Worm (Caenorhabditis elegans): Measurements from ENCODE around the gene Y2H9A.4.

The Y2H9A.4 gene

DNA sequence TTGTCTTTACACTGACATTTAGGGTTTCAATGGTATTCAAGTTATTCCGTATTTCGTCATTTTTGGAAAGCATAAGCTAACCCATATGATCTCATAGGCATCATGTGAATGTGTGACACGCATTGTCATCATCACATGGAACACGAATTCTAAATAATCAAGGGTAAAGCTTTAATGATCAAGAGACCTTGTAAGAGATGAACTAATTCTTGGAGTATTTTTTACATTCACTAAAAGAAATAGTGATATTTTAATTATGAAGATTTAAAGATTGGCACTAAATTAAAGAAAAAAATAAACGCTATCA is 33.8 kb upstream of the Y2H9A.4 start:
- TF ChIP-seq ceh-100 (GFP tag; IDR thresholded peaks at IDR 0.05) (no peak), tbp1 (GFP tag; optimal IDR thresholded peaks at IDR 0.05) (no peak), lin-54 (GFP tag; optimal IDR thresholded peaks at IDR 0.05) (no peak), hlh-26 (GFP tag; conservative IDR thresholded peaks at IDR 0.05) (no peak), C06A6.2 (GFP tag; conservative IDR thresholded peaks at IDR 0.05) (no peak), B0261.1 (tag; optimal IDR thresholded peaks at IDR 0.05) (no peak), dpl-1 (GFP tag; optimal IDR thresholded peaks at IDR 0.05) (no peak), nhr-120 (GFP tag; IDR thresholded peaks at IDR 0.05) (no peak), mel-28 (tag; optimal IDR thresholded peaks at IDR 0.05; ENCODE audit: borderline replicate concordance) (no peak), mes-4 (tag; optimal IDR thresholded peaks at IDR 0.05) (no peak), Y95B8A.8 (GFP tag; IDR thresholded peaks at IDR 0.05) (no peak), madf-10 (tag; optimal IDR thresholded peaks at IDR 0.05) (no peak), K12H6.12 (tag; optimal IDR thresholded peaks at IDR 0.05) (no peak), ztf-25 (GFP tag; IDR thresholded peaks at IDR 0.05) (no peak), B0035.1 (tag; optimal IDR thresholded peaks at IDR 0.05) (no peak)

DNA sequence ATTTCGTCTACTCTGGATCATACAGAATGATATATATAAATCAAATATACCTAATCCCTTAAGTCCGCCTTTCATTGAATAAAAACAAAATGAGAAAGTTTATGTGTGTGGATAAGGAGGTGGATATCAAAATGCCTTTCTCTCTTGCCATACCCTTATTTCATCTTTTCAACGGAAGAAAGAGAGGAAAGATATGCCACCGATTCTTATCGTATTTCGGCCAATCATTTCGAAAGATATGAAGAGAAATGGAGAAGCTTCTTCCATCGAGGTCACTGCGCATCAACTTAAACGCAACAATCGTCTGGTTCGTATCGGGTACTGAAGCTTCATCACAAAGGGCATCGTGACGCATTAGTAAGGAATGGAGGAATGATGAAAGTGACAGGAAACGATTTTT is 32.4 kb upstream of the Y2H9A.4 start:
- TF ChIP-seq F55B11.4 (tag; optimal IDR thresholded peaks at IDR 0.05; ENCODE audit: borderline replicate concordance, insufficient read depth), result no peak
- TF ChIP-seq nhr-120 (GFP tag; IDR thresholded peaks at IDR 0.05), result no peak
- no peak for TF ChIP-seq rpc-1 (optimal IDR thresholded peaks at IDR 0.05)
- TF ChIP-seq rpc-1 (tag; optimal IDR thresholded peaks at IDR 0.05), result no peak
- no peak for TF ChIP-seq egl-18 (GFP tag; IDR thresholded peaks at IDR 0.05)
- TF ChIP-seq attf-5 (GFP tag; optimal IDR thresholded peaks at IDR 0.05), result no peak
- no peak for TF ChIP-seq madf-3 (GFP tag; IDR thresholded peaks at IDR 0.05)
- no peak for TF ChIP-seq snpc-1.3 (tag; optimal IDR thresholded peaks at IDR 0.05; ENCODE audit: insufficient read depth)
- TF ChIP-seq hmg-20 (GFP tag; IDR thresholded peaks at IDR 0.05), result no peak
- TF ChIP-seq F57A8.1 (GFP tag; optimal IDR thresholded peaks at IDR 0.05), result no peak

DNA sequence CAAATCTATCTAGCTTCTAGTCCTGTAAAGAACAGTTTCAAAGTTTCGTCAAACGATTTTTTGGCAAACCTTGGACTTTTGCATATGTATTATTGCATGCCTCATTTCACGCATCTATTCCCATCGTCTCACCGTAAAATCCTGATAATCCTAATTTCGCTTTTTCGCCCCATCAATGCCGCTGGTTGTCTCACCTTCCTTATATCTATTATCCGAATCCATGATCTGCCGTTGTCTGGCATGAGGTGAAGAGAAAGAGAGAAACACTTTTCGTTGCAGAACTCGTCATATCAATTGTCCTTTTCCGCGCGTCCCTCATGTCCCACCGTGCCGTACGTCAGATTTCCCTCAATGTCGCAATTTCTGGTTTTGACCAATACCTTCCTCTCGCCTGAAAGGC is 31.1 kb upstream of the Y2H9A.4 start, which contains the start of gene cut-2:
Gene cut-2, plus strand, starts transcription at position 365 of the 400 bp plus-strand sequence.
- TF ChIP-seq ztf-22 (GFP tag; optimal IDR thresholded peaks at IDR 0.05) (no peak), rec-8 (tag; optimal IDR thresholded peaks at IDR 0.05) (no peak), fkh-3 (tag; optimal IDR thresholded peaks at IDR 0.05) (no peak), repo-1 (tag; optimal IDR thresholded peaks at IDR 0.05) (no peak), dox-1 (GFP tag; IDR thresholded peaks at IDR 0.05) (no peak), madf-6 (GFP tag; IDR thresholded peaks at IDR 0.05) (no peak), Y53G8AR.9 (GFP tag; conservative IDR thresholded peaks at IDR 0.05) (no peak), T07F8.4 (tag; optimal IDR thresholded peaks at IDR 0.05) (no peak), nfya-2 (GFP tag; IDR thresholded peaks at IDR 0.05) (no peak), snpc-3.4 (tag; optimal IDR thresholded peaks at IDR 0.05) (no peak), Y79H2A.3 (GFP tag; conservative IDR thresholded peaks at IDR 0.05) (no peak), rpc-1 (optimal IDR thresholded peaks at IDR 0.05) (no peak), rpc-1 (tag; optimal IDR thresholded peaks at IDR 0.05) (no peak), F23B12.7 (tag; optimal IDR thresholded peaks at IDR 0.05; ENCODE audit: insufficient read depth) (no peak), nfyb-1 (GFP tag; IDR thresholded peaks at IDR 0.05) (no peak), chd-7 (tag; optimal IDR thresholded peaks at IDR 0.05) (no peak), B0035.1 (tag; optimal IDR thresholded peaks at IDR 0.05) (no peak), snpc-1.3 (tag; optimal IDR thresholded peaks at IDR 0.05; ENCODE audit: insufficient read depth) (no peak)
